Worm (Caenorhabditis elegans): ENCODE data around the gene Y43B11AL.1.

- TF ChIP-seq flt-1 (GFP tag; IDR thresholded peaks at IDR 0.05) (no peak), klf-2 (GFP tag; conservative IDR thresholded peaks at IDR 0.05) (no peak), ztf-23 (GFP tag; IDR thresholded peaks at IDR 0.05) (no peak), ztf-29 (GFP tag; IDR thresholded peaks at IDR 0.05) (no peak), cog-1 (tag; optimal IDR thresholded peaks at IDR 0.05) (no peak), ref-1 (GFP tag; conservative IDR thresholded peaks at IDR 0.05) (no peak)
Observed at ce11 chrIV:7046641-7047361, 18.3 kb upstream of the Y43B11AL.1 start.
